Worm (Caenorhabditis elegans) whole organism, midembryonic: ENCODE measurements around the gene sri-1.
"Not testable (repeated sequence)": the region's sequence is repeated elsewhere in the genome, so short reads cannot be mapped to it uniquely, and the experiment has no call there.

Source experiments
- T22C8.4 ChIP-seq: fragments of 200-800 bp; sonication (Bioruptor generic); IDR thresholded peaks from 2 replicates; pipeline ENCODE4 v1.3.6; 2022; ENCODE audit warnings: missing genetic modification characterization, missing compliant biosample characterization
- cog-1 ChIP-seq: sonication (generic microtip); optimal IDR thresholded peaks from 2 replicates; lab custom pipeline; 2016; ENCODE audit warnings: missing genetic modification characterization, missing compliant biosample characterization
- flt-1 ChIP-seq: fragments of 200-800 bp; sonication (Bioruptor generic); IDR thresholded peaks from 2 replicates; pipeline ENCODE4 v1.3.6; 2022; ENCODE audit warnings: missing genetic modification characterization, missing compliant biosample characterization
- klf-2 ChIP-seq: fragments of 200-800 bp; sonication (Bioruptor generic); conservative IDR thresholded peaks from 2 replicates; pipeline ENCODE4 v1.3.6; 2022; ENCODE audit warnings: missing genetic modification reagents, missing genetic modification characterization, missing compliant biosample characterization
- med-1 ChIP-seq: sonication (generic microtip); optimal IDR thresholded peaks from 2 replicates; lab custom pipeline; 2017; ENCODE audit warnings: missing genetic modification characterization, mild to moderate bottlenecking, missing compliant biosample characterization, antibody characterized with exemption, missing genetic modification reagents; ENCODE audit not compliant: insufficient read depth
- ref-1 ChIP-seq: fragments of 200-800 bp; sonication (Bioruptor generic); conservative IDR thresholded peaks from 2 replicates; pipeline ENCODE4 v1.3.6; 2022; ENCODE audit warnings: missing genetic modification reagents, missing genetic modification characterization, missing compliant biosample characterization
- tab-1 ChIP-seq: fragments of 200-800 bp; sonication (Bioruptor generic); IDR thresholded peaks from 2 replicates; pipeline ENCODE4 v1.3.6; 2022; ENCODE audit warnings: missing genetic modification characterization, missing compliant biosample characterization
- ztf-23 ChIP-seq: fragments of 200-800 bp; sonication (Bioruptor generic); IDR thresholded peaks from 2 replicates; pipeline ENCODE4 v1.3.6; 2022; ENCODE audit warnings: missing genetic modification reagents, missing genetic modification characterization, missing compliant biosample characterization
- ztf-29 ChIP-seq: fragments of 200-800 bp; sonication (Bioruptor generic); IDR thresholded peaks from 2 replicates; pipeline ENCODE4 v1.3.6; 2022; ENCODE audit warnings: missing genetic modification reagents, missing genetic modification characterization, missing compliant biosample characterization

The sri-1 gene

ce11 chrV:15967542-15967941 is at the start of gene sri-1:
Gene sri-1, minus strand, starts transcription at chrV:15967642.
- TF ChIP-seq klf-2 (GFP tag; lab: Robert Waterston, UW), result no peak
- no peak for TF ChIP-seq flt-1 (GFP tag; lab: Robert Waterston, UW)
- no peak for TF ChIP-seq ref-1 (GFP tag; lab: Robert Waterston, UW)
- TF ChIP-seq tab-1 (GFP tag; lab: Robert Waterston, UW), result no peak
- no peak for TF ChIP-seq med-1 (GFP tag; lab: Kevin White, UChicago)
- no peak for TF ChIP-seq ztf-29
- TF ChIP-seq cog-1 (tag; lab: Kevin White, UChicago), result no peak
- TF ChIP-seq T22C8.4 (GFP tag; lab: Robert Waterston, UW), result no peak
- TF ChIP-seq ztf-23 (GFP tag; lab: Robert Waterston, UW), result no peak

DNA sequence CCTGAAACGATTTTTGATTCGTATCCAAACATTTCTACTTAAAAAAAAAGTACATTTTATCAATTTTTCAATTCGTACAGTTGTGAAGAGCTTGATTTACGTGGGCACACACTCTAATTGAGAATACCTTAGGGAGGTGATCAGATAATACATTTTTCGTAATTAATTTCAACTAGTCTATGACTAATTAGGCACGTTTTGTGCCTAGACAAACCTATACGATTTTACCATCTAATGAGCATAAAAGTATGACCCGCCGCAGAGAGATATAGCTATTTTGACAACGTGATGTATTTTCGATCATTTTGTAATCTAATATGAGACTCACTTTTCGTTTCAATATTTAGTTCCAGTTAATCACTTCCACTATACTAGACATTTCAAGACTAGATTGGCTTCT is 49.5 kb upstream of the sri-1 start:
- no peak for TF ChIP-seq ref-1 (GFP tag; lab: Robert Waterston, UW)
- no peak for TF ChIP-seq tab-1 (GFP tag; lab: Robert Waterston, UW)
- no peak for TF ChIP-seq med-1 (GFP tag; lab: Kevin White, UChicago)
- TF ChIP-seq T22C8.4 (GFP tag; lab: Robert Waterston, UW), result no peak
- TF ChIP-seq flt-1 (GFP tag; lab: Robert Waterston, UW), result no peak
- no peak for TF ChIP-seq klf-2 (GFP tag; lab: Robert Waterston, UW)
- TF ChIP-seq ztf-23 (GFP tag; lab: Robert Waterston, UW), result no peak
- no peak for TF ChIP-seq cog-1 (tag; lab: Kevin White, UChicago)
- TF ChIP-seq ztf-29, result no peak

- TF ChIP-seq ztf-29 (no peak), ztf-23 (GFP tag; lab: Robert Waterston, UW) (no peak), flt-1 (GFP tag; lab: Robert Waterston, UW) (no peak), ref-1 (GFP tag; lab: Robert Waterston, UW) (no peak), cog-1 (tag; lab: Kevin White, UChicago) (no peak), T22C8.4 (GFP tag; lab: Robert Waterston, UW) (no peak), med-1 (GFP tag; lab: Kevin White, UChicago) (no peak), klf-2 (GFP tag; lab: Robert Waterston, UW) (no peak), tab-1 (GFP tag; lab: Robert Waterston, UW) (no peak)
Measured at ce11 chrV:16015652-16016051, 48.2 kb upstream of the sri-1 start, which contains the start of gene str-232. Gene str-232, minus strand, starts transcription at chrV:16015752.

DNA sequence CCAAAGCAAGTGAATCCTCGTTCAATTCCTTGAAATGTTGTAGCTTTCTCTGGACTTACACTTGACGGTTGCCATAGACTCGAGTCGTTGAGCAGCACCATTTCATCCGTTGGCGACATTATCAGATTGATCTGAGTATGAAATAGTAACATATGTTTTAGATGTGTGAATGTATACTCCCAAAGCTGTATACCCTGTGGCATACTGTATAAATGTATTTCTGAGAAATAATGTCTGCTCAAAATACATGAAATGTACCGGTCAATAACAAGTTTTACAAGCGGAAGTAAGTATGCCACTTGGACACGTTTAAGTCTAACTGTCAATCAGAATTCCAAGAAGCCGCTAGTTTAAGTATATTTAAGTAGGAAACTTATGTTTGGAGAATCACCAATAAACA is 42.1 kb upstream of the sri-1 start, which contains the start of gene str-233:
str-233 (minus strand) TSS at position 101 of the 400 bp plus-strand sequence.
- TF ChIP-seq ztf-23 (GFP tag; lab: Robert Waterston, UW), result no peak
- TF ChIP-seq klf-2 (GFP tag; lab: Robert Waterston, UW), result no peak
- TF ChIP-seq med-1 (GFP tag; lab: Kevin White, UChicago), result no peak
- no peak for TF ChIP-seq flt-1 (GFP tag; lab: Robert Waterston, UW)
- no peak for TF ChIP-seq ztf-29
- no peak for TF ChIP-seq tab-1 (GFP tag; lab: Robert Waterston, UW)
- TF ChIP-seq ref-1 (GFP tag; lab: Robert Waterston, UW), result no peak
- no peak for TF ChIP-seq T22C8.4 (GFP tag; lab: Robert Waterston, UW)
- no peak for TF ChIP-seq cog-1 (tag; lab: Kevin White, UChicago)

ce11 chrV:16007505-16007904 is 40.1 kb upstream of the sri-1 start, which contains the start of gene str-231:
Gene str-231, minus strand, starts transcription at chrV:16007605.
- no peak for TF ChIP-seq cog-1 (tag; lab: Kevin White, UChicago)
- no peak for TF ChIP-seq ztf-23 (GFP tag; lab: Robert Waterston, UW)
- no peak for TF ChIP-seq T22C8.4 (GFP tag; lab: Robert Waterston, UW)
- no peak for TF ChIP-seq tab-1 (GFP tag; lab: Robert Waterston, UW)
- TF ChIP-seq ztf-29, result no peak
- no peak for TF ChIP-seq flt-1 (GFP tag; lab: Robert Waterston, UW)
- TF ChIP-seq klf-2 (GFP tag; lab: Robert Waterston, UW), result no peak

DNA sequence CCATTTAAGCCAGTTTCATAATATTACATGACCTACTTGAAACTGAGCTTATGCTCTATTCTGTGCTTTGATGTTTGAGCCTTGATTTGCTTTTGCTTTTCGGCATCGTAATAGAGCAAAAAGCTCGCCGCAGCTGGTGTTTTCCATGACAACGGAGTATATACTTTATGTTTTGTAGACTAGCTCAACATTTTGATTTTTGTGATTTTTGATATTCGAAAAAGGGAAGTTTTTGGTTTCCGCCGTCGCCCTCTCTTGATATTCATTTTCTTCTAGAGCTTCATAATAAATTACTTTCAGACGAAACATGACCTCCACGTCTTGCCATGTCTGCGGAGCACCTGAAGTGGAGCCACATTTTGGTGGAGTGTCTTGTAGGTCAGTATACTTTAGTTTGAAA is 34.8 kb upstream of the sri-1 start, which contains the start of gene nhr-63:
nhr-63 (plus strand) TSS at position 301 of the 400 bp plus-strand sequence.
- TF ChIP-seq ztf-23 (GFP tag; lab: Robert Waterston, UW), result no peak
- TF ChIP-seq ztf-29, result no peak

ce11 chrV:16000433-16000832 is 33.0 kb upstream of the sri-1 start, which contains the start of gene nhr-50:
Gene nhr-50, minus strand, starts transcription at chrV:16000631.
- TF ChIP-seq cog-1 (tag; lab: Kevin White, UChicago), result no peak
- no peak for TF ChIP-seq flt-1 (GFP tag; lab: Robert Waterston, UW)
- TF ChIP-seq ref-1 (GFP tag; lab: Robert Waterston, UW), result no peak
- TF ChIP-seq klf-2 (GFP tag; lab: Robert Waterston, UW), result no peak
- no peak for TF ChIP-seq tab-1 (GFP tag; lab: Robert Waterston, UW)

- TF ChIP-seq cog-1 (tag; lab: Kevin White, UChicago) (no peak), med-1 (GFP tag; lab: Kevin White, UChicago) (no peak), ztf-23 (GFP tag; lab: Robert Waterston, UW) (no peak), T22C8.4 (GFP tag; lab: Robert Waterston, UW) (no peak), tab-1 (GFP tag; lab: Robert Waterston, UW) (no peak), ztf-29 (no peak), ref-1 (GFP tag; lab: Robert Waterston, UW) (no peak), klf-2 (GFP tag; lab: Robert Waterston, UW) (no peak), flt-1 (GFP tag; lab: Robert Waterston, UW) (no peak)
Measured at ce11 chrV:15996655-15997186, 29.3 kb upstream of the sri-1 start, which contains the start of the genes C06C6.9 and C06C6.8. Gene C06C6.9, minus strand, starts transcription at chrV:15996755. Gene C06C6.8, plus strand, starts transcription at chrV:15997136.

ce11 chrV:15991850-15992249 is 24.4 kb upstream of the sri-1 start, which contains the start of gene C06C6.7:
Gene C06C6.7, plus strand, starts transcription at chrV:15992150.
- not testable (repeated sequence) for TF ChIP-seq ztf-29; med-1 (GFP tag; lab: Kevin White, UChicago); tab-1 (GFP tag; lab: Robert Waterston, UW)
